Worm (Caenorhabditis elegans) whole organism, L2 larva: ENCODE measurements around the gene ecps-2.

Experiments
- F13H6.1 ChIP-seq: sonication (generic microtip); optimal IDR thresholded peaks from 2 replicates; lab custom pipeline; 2016; ENCODE audit warnings: missing genetic modification characterization, missing compliant biosample characterization
- Y55F3AM.14 ChIP-seq: fragments of 200-800 bp; sonication (Bioruptor generic); optimal IDR thresholded peaks from 2 replicates; lab custom pipeline; 2018; ENCODE audit warnings: mild to moderate bottlenecking, missing genetic modification characterization, missing compliant biosample characterization
- ama-1 ChIP-seq: fragments of 150-350 bp; optimal IDR thresholded peaks from 2 replicates; lab custom pipeline; 2018; ENCODE audit warnings: inconsistent platforms
- blmp-1 ChIP-seq: sonication (generic microtip); optimal IDR thresholded peaks from 2 replicates; lab custom pipeline; 2017; ENCODE audit warnings: missing genetic modification characterization, mild to moderate bottlenecking, missing compliant biosample characterization, antibody characterized with exemption, moderate library complexity; ENCODE audit not compliant: insufficient read depth
- ceh-16 ChIP-seq: fragments of 150-350 bp; optimal IDR thresholded peaks from 2 replicates; lab custom pipeline; 2014; ENCODE audit warnings: missing biosample characterization, missing genetic modification characterization
- ceh-82 ChIP-seq: fragments of 150-350 bp; optimal IDR thresholded peaks from 2 replicates; lab custom pipeline; 2014; ENCODE audit warnings: missing biosample characterization, missing genetic modification characterization
- egl-27 ChIP-seq: sonication (generic microtip); optimal IDR thresholded peaks from 3 replicates; lab custom pipeline; 2017; ENCODE audit warnings: missing biosample characterization, missing genetic modification reagents, missing genetic modification characterization
- nhr-10 ChIP-seq: sonication (generic microtip); optimal IDR thresholded peaks from 2 replicates; lab custom pipeline; 2017; ENCODE audit warnings: missing biosample characterization, missing genetic modification characterization
- nhr-11 ChIP-seq: fragments of 150-350 bp; optimal IDR thresholded peaks from 2 replicates; lab custom pipeline; 2014; ENCODE audit warnings: missing biosample characterization, missing genetic modification characterization
- nhr-129 ChIP-seq: fragments of 150-350 bp; optimal IDR thresholded peaks from 2 replicates; lab custom pipeline; 2014; ENCODE audit warnings: missing biosample characterization, missing genetic modification characterization
- nhr-77 ChIP-seq: fragments of 150-350 bp; optimal IDR thresholded peaks from 2 replicates; lab custom pipeline; 2014; ENCODE audit warnings: missing biosample characterization, missing genetic modification characterization
- peb-1 ChIP-seq: fragments of 150-350 bp; optimal IDR thresholded peaks from 2 replicates; lab custom pipeline; 2014; ENCODE audit warnings: missing biosample characterization, missing genetic modification characterization
- sma-3 ChIP-seq: sonication (generic microtip); optimal IDR thresholded peaks from 2 replicates; lab custom pipeline; 2016; ENCODE audit warnings: missing genetic modification reagents, missing genetic modification characterization, missing compliant biosample characterization
- sma-9 ChIP-seq, 2 experiments: fragments of 150-350 bp in 1 of 2; sonication (generic microtip) in 1 of 2; optimal IDR thresholded peaks; 2 replicates each; lab custom pipeline; 2014 to 2016; ENCODE audit warnings: missing genetic modification characterization in 2 of 2, mild to moderate bottlenecking in 1 of 2, missing biosample characterization in 1 of 2, missing compliant biosample characterization in 1 of 2, missing genetic modification reagents in 1 of 2, moderate library complexity in 1 of 2
- unc-39 ChIP-seq: fragments of 150-350 bp; optimal IDR thresholded peaks from 2 replicates; lab custom pipeline; 2014; ENCODE audit warnings: missing biosample characterization, missing genetic modification characterization
- unc-62 ChIP-seq: fragments of 150-350 bp; optimal IDR thresholded peaks from 2 replicates; lab custom pipeline; 2014; ENCODE audit warnings: missing biosample characterization, missing genetic modification reagents, missing genetic modification characterization
- zag-1 ChIP-seq: fragments of 150-350 bp; optimal IDR thresholded peaks from 2 replicates; lab custom pipeline; 2014; ENCODE audit warnings: missing biosample characterization, missing genetic modification characterization
- ztf-1 ChIP-seq: fragments of 200-800 bp; sonication (Bioruptor generic); conservative IDR thresholded peaks from 2 replicates; pipeline ENCODE4 v1.3.6; 2022; ENCODE audit warnings: missing genetic modification characterization, missing compliant biosample characterization
- ztf-11 ChIP-seq: sonication (generic microtip); optimal IDR thresholded peaks from 2 replicates; lab custom pipeline; 2017; ENCODE audit warnings: missing biosample characterization, missing genetic modification characterization
- ztf-4 ChIP-seq: fragments of 150-350 bp; optimal IDR thresholded peaks from 2 replicates; lab custom pipeline; 2014; ENCODE audit warnings: missing biosample characterization, missing genetic modification characterization

The ecps-2 gene

DNA sequence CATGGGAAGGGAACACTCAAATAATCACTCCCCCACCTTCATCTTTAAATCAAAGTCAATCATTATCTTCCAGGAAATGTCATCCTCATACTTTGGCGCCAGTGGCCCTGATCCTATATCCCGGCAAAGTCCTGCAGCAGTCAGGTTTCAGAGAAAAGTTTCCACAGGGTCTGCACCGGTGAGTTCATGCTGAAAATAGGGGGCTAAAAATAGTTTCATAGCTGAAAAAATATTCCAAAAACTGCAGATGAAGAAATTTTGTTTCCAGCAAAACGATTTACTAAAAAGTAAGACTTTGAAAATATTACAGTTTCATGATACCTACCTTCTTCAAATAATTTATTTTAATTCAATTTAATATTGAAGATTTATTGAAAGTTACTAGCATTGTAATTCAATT is 45.2 kb downstream of the ecps-2 start, which contains the start of gene ptr-25:
Gene ptr-25, plus strand, starts transcription at position 73 of the 400 bp plus-strand sequence.
- no peak for TF ChIP-seq blmp-1 (tag; lab: Kevin White, UChicago)
- TF ChIP-seq nhr-129, result no peak
- no peak for TF ChIP-seq sma-9 (GFP tag; optimal IDR thresholded peaks at IDR 0.05; lab: Kevin White, UChicago)
- TF ChIP-seq sma-9 (tag; optimal IDR thresholded peaks at IDR 0.05; lab: Kevin White, UChicago), result no peak
- TF ChIP-seq nhr-11 (tag; lab: Kevin White, UChicago), result no peak
- TF ChIP-seq Y55F3AM.14 (GFP tag; lab: Kevin White, UChicago), result no peak
- TF ChIP-seq F13H6.1 (tag; lab: Kevin White, UChicago), result no peak
- TF ChIP-seq ama-1 (lab: Kevin White, UChicago), result no peak
- TF ChIP-seq nhr-77, result no peak
- TF ChIP-seq nhr-10 (tag; lab: Kevin White, UChicago), result no peak
- no peak for TF ChIP-seq sma-3 (GFP tag; lab: Kevin White, UChicago)
- TF ChIP-seq unc-62, result no peak
- no peak for TF ChIP-seq unc-39
- no peak for TF ChIP-seq peb-1 (tag; lab: Kevin White, UChicago)
- no peak for TF ChIP-seq ztf-1 (GFP tag; lab: Robert Waterston, UW)
- TF ChIP-seq ceh-82 (tag; lab: Kevin White, UChicago), result no peak
- no peak for TF ChIP-seq ztf-4 (tag; lab: Kevin White, UChicago)
- no peak for TF ChIP-seq zag-1 (tag; lab: Kevin White, UChicago)
- TF ChIP-seq ceh-16 (tag; lab: Kevin White, UChicago), result no peak
- no peak for TF ChIP-seq egl-27 (tag; lab: Kevin White, UChicago)
- no peak for TF ChIP-seq ztf-11 (tag; lab: Kevin White, UChicago)
